Fruit fly (Drosophila melanogaster) whole organism: ENCODE data around the gene CG3349.

Experiments used
- CG8478 ChIP-seq: fragments of >200 bp; optimal IDR thresholded peaks from 2 replicates; lab custom pipeline; 2018; ENCODE audit warnings: inconsistent platforms
- Dll ChIP-seq: fragments of >200 bp; optimal IDR thresholded peaks from 2 replicates; lab custom pipeline; 2017
- EcR ChIP-seq, 2 experiments: fragments of >200 bp; optimal IDR thresholded peaks; 2 replicates each; lab custom pipeline; 2017; ENCODE audit warnings: missing biosample characterization in 2 of 2, missing genetic modification characterization in 2 of 2, missing genetic modification reagents in 2 of 2
- pan ChIP-seq: fragments of >200 bp; optimal IDR thresholded peaks from 2 replicates; lab custom pipeline; 2017
- psq ChIP-seq: fragments of >200 bp; optimal IDR thresholded peaks from 2 replicates; lab custom pipeline; 2017
- usp ChIP-seq: fragments of >200 bp; optimal IDR thresholded peaks from 2 replicates; lab custom pipeline; 2017; ENCODE audit warnings: missing biosample characterization, missing genetic modification characterization, mixed read lengths

The CG3349 gene

DNA sequence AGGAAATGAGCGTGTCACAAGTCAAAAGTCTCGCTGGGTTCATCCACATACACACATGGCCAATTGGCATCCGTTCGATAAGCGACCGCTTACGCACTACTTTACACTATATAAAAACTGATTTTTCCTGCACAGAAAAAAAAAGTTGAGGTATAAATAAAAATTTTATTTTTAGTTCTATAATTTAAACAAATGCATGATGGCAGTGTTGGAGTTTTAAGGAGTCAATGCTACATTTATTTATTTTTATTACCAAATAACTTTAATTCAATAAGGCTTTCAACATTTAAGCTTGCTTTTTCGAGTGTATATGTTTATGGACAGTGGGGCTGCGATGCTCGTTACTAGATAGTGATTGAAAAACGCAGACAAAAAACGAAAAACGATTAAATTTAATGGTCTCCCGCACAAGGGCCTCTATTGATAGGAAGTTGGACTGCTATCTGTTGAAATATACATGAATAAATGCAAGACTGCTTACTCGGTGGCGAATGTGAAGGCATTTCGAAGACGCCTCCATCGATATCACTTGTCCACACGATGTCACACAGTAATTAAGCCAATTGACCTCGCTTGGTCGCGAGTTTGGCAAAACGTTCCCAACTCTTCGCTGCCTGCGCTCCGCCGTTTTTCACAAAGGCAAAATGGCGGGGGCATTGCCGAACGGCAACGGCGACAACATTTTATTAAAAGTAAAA is 32.4 kb downstream of the CG3349 start:
- TF ChIP-seq Dll (lab: Kevin White, UChicago) = no peak
- no peak for TF ChIP-seq pan (lab: Kevin White, UChicago)
- TF ChIP-seq usp (GFP tag; lab: Kevin White, UChicago) = no peak
- TF ChIP-seq CG8478 (lab: Kevin White, UChicago) = no peak
- TF ChIP-seq psq (lab: Kevin White, UChicago) = no peak
- no peak for TF ChIP-seq EcR (GFP tag; optimal IDR thresholded peaks at IDR 0.05; lab: Kevin White, UChicago)

DNA sequence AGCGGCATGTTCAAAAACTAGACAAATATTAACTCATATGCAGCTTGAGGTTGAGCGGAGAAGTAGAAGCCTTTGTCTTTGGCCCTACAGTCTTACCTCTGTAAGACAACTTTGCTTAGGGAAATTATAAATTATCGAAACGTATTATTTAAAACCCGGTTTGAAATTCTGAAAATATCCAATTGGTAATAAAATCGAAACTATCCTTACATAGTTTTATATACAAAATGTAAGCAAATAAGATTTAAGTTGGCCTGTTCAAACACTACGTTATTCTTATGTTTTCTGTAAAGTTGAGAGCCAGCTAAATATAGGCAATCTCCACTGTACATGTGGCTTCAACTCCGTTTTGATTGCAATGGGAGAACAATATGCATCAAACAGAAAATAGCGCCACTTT is 33.9 kb downstream of the CG3349 start:
- TF ChIP-seq usp (GFP tag; lab: Kevin White, UChicago) (no peak), EcR (GFP tag; optimal IDR thresholded peaks at IDR 0.05; lab: Kevin White, UChicago) (no peak), pan (lab: Kevin White, UChicago) (no peak), Dll (lab: Kevin White, UChicago) (no peak), psq (lab: Kevin White, UChicago) (no peak), CG8478 (lab: Kevin White, UChicago) (no peak)

DNA sequence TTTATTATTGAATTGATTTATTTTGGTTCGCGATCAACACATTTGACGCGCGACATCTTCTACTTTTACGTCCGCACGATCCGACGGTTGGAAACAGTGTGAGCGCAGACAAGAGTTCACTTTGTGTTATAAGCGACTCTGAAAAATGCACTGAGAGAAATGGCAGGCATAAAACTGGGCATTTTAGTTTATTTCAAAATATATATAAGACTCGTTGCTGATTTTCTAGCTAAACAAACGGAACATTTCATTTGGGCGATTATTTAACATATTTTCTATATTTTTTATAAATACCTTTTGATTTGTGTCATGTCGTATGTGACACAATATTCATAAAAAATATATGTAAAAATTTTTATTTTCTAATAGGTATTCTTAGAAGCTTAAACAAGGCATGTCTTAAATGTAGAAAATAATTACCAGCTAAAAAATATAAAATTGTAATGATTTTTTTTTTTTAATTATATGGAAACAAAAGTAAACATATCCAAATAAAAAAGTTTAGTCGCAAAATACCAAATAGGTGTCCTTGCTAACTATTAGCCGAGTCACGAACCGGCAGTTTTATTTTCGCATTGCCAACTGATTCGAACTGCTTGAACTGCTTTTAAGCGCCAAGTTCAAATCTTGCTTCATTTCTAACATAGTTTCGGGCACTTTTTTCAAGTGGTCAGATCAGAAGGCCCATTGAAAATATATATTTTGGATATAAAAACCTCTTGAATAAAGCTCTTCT is 34.7 kb downstream of the CG3349 start, which contains the start of gene Reck:
Reck (minus strand) TSS at position 106 of the 736 bp plus-strand sequence.
- no peak for TF ChIP-seq pan (lab: Kevin White, UChicago)
- TF ChIP-seq usp (GFP tag; lab: Kevin White, UChicago) = no peak
- no peak for TF ChIP-seq Dll (lab: Kevin White, UChicago)

DNA sequence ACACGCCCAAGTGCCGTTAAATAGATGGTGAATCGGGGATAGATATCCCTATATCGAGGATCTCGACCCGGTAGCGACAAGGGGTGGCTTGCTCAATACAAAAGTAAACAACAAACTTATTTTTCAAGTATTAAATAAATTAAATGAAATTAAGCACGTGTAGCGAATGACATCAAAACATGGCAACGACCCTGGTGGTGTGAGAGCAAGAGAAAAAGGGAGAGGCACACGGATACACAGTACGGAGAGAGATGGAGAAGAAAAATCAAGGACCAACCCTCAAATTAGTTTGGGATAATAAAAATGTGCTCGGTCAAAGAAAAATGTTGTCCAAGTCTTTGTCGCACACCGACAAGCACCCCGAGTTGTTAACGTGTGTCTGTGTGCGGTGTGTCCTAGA is 41.6 kb downstream of the CG3349 start:
- TF ChIP-seq pan (lab: Kevin White, UChicago) = no peak

DNA sequence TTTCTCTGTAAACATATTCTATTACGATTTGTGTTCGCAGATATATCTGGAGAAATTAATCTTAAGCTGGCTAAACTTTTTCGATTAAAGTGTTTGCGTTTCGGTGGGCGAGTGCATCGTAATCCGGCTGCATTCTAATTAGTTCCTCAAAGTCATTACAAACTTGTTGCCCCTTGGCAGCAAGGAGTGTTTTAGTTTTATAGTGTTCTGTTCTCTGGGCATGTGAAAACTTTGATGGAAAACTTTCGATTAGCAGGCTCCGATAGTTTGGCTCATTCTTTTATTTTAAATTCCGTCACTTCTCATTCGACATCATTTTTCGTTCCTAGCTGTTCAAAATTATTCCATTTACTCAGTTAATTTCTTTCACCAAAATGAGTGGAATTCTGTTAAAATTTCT is 43.8 kb downstream of the CG3349 start, which contains the start of gene CG32148:
CG32148 (plus strand) TSS at position 301 of the 400 bp plus-strand sequence.
- no peak for TF ChIP-seq Dll (lab: Kevin White, UChicago)
- TF ChIP-seq usp (GFP tag; lab: Kevin White, UChicago) = no peak
- TF ChIP-seq CG8478 (lab: Kevin White, UChicago) = no peak
- TF ChIP-seq psq (lab: Kevin White, UChicago) = no peak
- TF ChIP-seq pan (lab: Kevin White, UChicago) = no peak
- TF ChIP-seq EcR (GFP tag; optimal IDR thresholded peaks at IDR 0.05; lab: Kevin White, UChicago) = no peak

DNA sequence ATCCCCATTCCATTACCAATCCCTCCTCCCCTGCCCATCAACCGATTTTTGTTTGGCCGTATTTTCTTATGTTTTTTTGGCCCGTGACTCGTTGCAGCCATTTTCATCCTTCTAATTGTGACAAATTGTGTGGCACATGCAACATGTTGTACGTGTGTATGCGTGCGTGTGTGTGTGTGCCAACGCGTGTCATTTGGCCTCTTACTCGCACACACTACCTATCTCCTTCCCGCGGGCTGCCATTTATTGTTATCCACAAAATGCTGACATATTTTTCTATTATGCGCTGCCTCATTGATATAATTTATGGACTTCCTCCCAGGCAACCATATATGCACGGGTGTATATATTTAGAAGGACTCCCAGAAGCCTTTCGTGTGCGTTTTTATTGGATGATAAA is 52.4 kb downstream of the CG3349 start:
- TF ChIP-seq psq (lab: Kevin White, UChicago) (no peak), usp (GFP tag; lab: Kevin White, UChicago) (no peak), EcR (GFP tag; optimal IDR thresholded peaks at IDR 0.05; lab: Kevin White, UChicago) (no peak), pan (lab: Kevin White, UChicago) (no peak), Dll (lab: Kevin White, UChicago) (no peak), CG8478 (lab: Kevin White, UChicago) (no peak)
